Fruit fly (Drosophila melanogaster) whole organism, embryonic: ENCODE results near the gene CG13108.

ENCODE experiments used
- Bgb ChIP-seq: fragments of 200-800 bp; sonication (Bioruptor generic); IDR thresholded peaks from 2 replicates; pipeline ENCODE4 v1.3.6; 2022; ENCODE audit warnings: missing biosample characterization, missing genetic modification characterization; ENCODE audit not compliant: partially characterized antibody
- CG11504 ChIP-seq: fragments of 200-800 bp; sonication (Bioruptor generic); optimal IDR thresholded peaks from 3 replicates; lab custom pipeline; 2019; ENCODE audit warnings: missing biosample characterization, mild to moderate bottlenecking, missing genetic modification characterization, moderate library complexity
- CG13287 ChIP-seq: fragments of 200-800 bp; sonication (Bioruptor generic); IDR thresholded peaks from 2 replicates; pipeline ENCODE4 v1.3.6; 2022; ENCODE audit warnings: missing biosample characterization, missing genetic modification characterization; ENCODE audit not compliant: partially characterized antibody
- CG13624 ChIP-seq: fragments of 200-800 bp; sonication (Bioruptor generic); optimal IDR thresholded peaks from 2 replicates; lab custom pipeline; 2016; ENCODE audit warnings: missing biosample characterization, missing genetic modification characterization
- CG15514 ChIP-seq: fragments of 200-800 bp; sonication (Bioruptor generic); optimal IDR thresholded peaks from 3 replicates; lab custom pipeline; 2017; ENCODE audit warnings: missing biosample characterization, missing genetic modification characterization, mild to moderate bottlenecking, moderate library complexity, missing genetic modification reagents
- CG16813 ChIP-seq: fragments of 200-800 bp; sonication (Bioruptor generic); IDR thresholded peaks from 3 replicates; pipeline ENCODE4 v1.3.6; 2022; ENCODE audit warnings: missing biosample characterization, missing genetic modification characterization; ENCODE audit not compliant: partially characterized antibody
- CG1832 ChIP-seq: fragments of 200-800 bp; sonication (Bioruptor generic); optimal IDR thresholded peaks from 2 replicates; lab custom pipeline; 2017; ENCODE audit warnings: missing biosample characterization, mild to moderate bottlenecking, missing genetic modification characterization, inconsistent platforms
- CG3065 ChIP-seq: fragments of 200-800 bp; sonication (Bioruptor generic); optimal IDR thresholded peaks from 2 replicates; lab custom pipeline; 2016; ENCODE audit warnings: missing biosample characterization, missing genetic modification characterization
- CG42726 ChIP-seq: fragments of 200-800 bp; sonication (Bioruptor generic); IDR thresholded peaks from 2 replicates; pipeline ENCODE4 v1.3.6; 2022; ENCODE audit warnings: missing biosample characterization, missing genetic modification characterization; ENCODE audit not compliant: partially characterized antibody
- CG5180 ChIP-seq: fragments of 200-800 bp; sonication (Bioruptor generic); optimal IDR thresholded peaks from 3 replicates; lab custom pipeline; 2017; ENCODE audit warnings: missing biosample characterization, missing genetic modification characterization, mild to moderate bottlenecking, moderate library complexity, missing genetic modification reagents
- CG5245 ChIP-seq: fragments of 200-800 bp; sonication (Bioruptor generic); optimal IDR thresholded peaks from 3 replicates; lab custom pipeline; 2016; ENCODE audit warnings: missing biosample characterization, missing genetic modification characterization
- CG8281 ChIP-seq: fragments of 200-800 bp; sonication (Bioruptor generic); optimal IDR thresholded peaks from 2 replicates; lab custom pipeline; 2018; ENCODE audit warnings: missing biosample characterization, mild to moderate bottlenecking, missing genetic modification characterization, moderate library complexity
- CG8924 ChIP-seq: fragments of 200-800 bp; optimal IDR thresholded peaks from 3 replicates; lab custom pipeline; 2019; ENCODE audit warnings: missing biosample characterization, mild to moderate bottlenecking, missing genetic modification characterization, moderate library complexity
- CG8944 ChIP-seq: fragments of 200-800 bp; sonication (Bioruptor generic); optimal IDR thresholded peaks from 3 replicates; lab custom pipeline; 2016; ENCODE audit warnings: missing biosample characterization, missing genetic modification characterization
- Elba2 ChIP-seq: fragments of 200-800 bp; sonication (Bioruptor generic); optimal IDR thresholded peaks from 3 replicates; lab custom pipeline; 2016; ENCODE audit warnings: missing biosample characterization, missing genetic modification characterization
- HLHmδ ChIP-seq: fragments of 200-800 bp; sonication (Bioruptor generic); optimal IDR thresholded peaks from 2 replicates; lab custom pipeline; 2018; ENCODE audit warnings: missing biosample characterization, mild to moderate bottlenecking, missing genetic modification characterization, moderate library complexity
- Hand ChIP-seq: fragments of 200-800 bp; sonication (Bioruptor generic); optimal IDR thresholded peaks from 2 replicates; lab custom pipeline; 2017; ENCODE audit warnings: mild to moderate bottlenecking, missing biosample characterization, missing genetic modification reagents, missing genetic modification characterization
- HmgD ChIP-seq: fragments of 200-800 bp; sonication (Bioruptor generic); optimal IDR thresholded peaks from 3 replicates; lab custom pipeline; 2016; ENCODE audit warnings: missing biosample characterization, missing genetic modification characterization
- Jarid2 ChIP-seq: fragments of 200-800 bp; sonication (Bioruptor generic); optimal IDR thresholded peaks from 3 replicates; lab custom pipeline; 2017; ENCODE audit warnings: mild to moderate bottlenecking, missing biosample characterization, missing genetic modification reagents, missing genetic modification characterization
- Lim3 ChIP-seq: fragments of 200-800 bp; sonication (Bioruptor generic); IDR thresholded peaks from 2 replicates; pipeline ENCODE4 v1.3.6; 2022; ENCODE audit warnings: missing biosample characterization, missing genetic modification characterization
- MESR4 ChIP-seq: fragments of 200-800 bp; sonication (Bioruptor generic); optimal IDR thresholded peaks from 2 replicates; lab custom pipeline; 2018; ENCODE audit warnings: missing biosample characterization, mild to moderate bottlenecking, missing genetic modification characterization, moderate library complexity
- Max ChIP-seq: fragments of 200-800 bp; sonication (Bioruptor generic); optimal IDR thresholded peaks from 2 replicates; lab custom pipeline; 2016; ENCODE audit warnings: missing biosample characterization, mild to moderate bottlenecking, missing genetic modification characterization
- NFAT ChIP-seq: fragments of 200-800 bp; sonication (Bioruptor generic); IDR thresholded peaks from 2 replicates; pipeline ENCODE4 v1.3.6; 2022; ENCODE audit warnings: missing biosample characterization, missing genetic modification characterization
- Neu2 ChIP-seq: fragments of 200-800 bp; sonication (Bioruptor generic); optimal IDR thresholded peaks from 3 replicates; lab custom pipeline; 2016; ENCODE audit warnings: missing biosample characterization, missing genetic modification characterization, borderline replicate concordance
- Vsx1 ChIP-seq: fragments of 200-800 bp; sonication (Bioruptor generic); optimal IDR thresholded peaks from 2 replicates; lab custom pipeline; 2017; ENCODE audit warnings: missing biosample characterization, mild to moderate bottlenecking, missing genetic modification characterization, missing genetic modification reagents
- amos ChIP-seq: fragments of 200-800 bp; sonication (Bioruptor generic); IDR thresholded peaks from 2 replicates; pipeline ENCODE4 v1.3.6; 2022; ENCODE audit warnings: missing biosample characterization, missing genetic modification characterization; ENCODE audit not compliant: partially characterized antibody
- bab2 ChIP-seq: fragments of 200-800 bp; sonication (Bioruptor generic); optimal IDR thresholded peaks from 2 replicates; lab custom pipeline; 2016; ENCODE audit warnings: missing biosample characterization, missing genetic modification characterization
- ci ChIP-seq: fragments of 200-800 bp; sonication (Bioruptor generic); IDR thresholded peaks from 3 replicates; pipeline ENCODE4 v1.3.6; 2022; ENCODE audit warnings: missing biosample characterization, missing genetic modification characterization
- crol ChIP-seq: fragments of 200-800 bp; sonication (Bioruptor generic); IDR thresholded peaks from 2 replicates; pipeline ENCODE4 v1.3.6; 2022; ENCODE audit warnings: missing biosample characterization, missing genetic modification characterization
- fd96Cb ChIP-seq: fragments of 200-800 bp; sonication (Bioruptor generic); optimal IDR thresholded peaks from 2 replicates; lab custom pipeline; 2018; ENCODE audit warnings: missing biosample characterization, mild to moderate bottlenecking, missing genetic modification characterization, moderate library complexity
- kay ChIP-seq: fragments of 200-800 bp; sonication (Bioruptor generic); optimal IDR thresholded peaks from 2 replicates; lab custom pipeline; 2016; ENCODE audit warnings: missing biosample characterization, missing genetic modification characterization
- klu ChIP-seq: fragments of 200-800 bp; sonication (Bioruptor generic); IDR thresholded peaks from 2 replicates; pipeline ENCODE4 v1.3.6; 2022; ENCODE audit warnings: missing biosample characterization, missing genetic modification characterization
- lab ChIP-seq: fragments of 200-800 bp; sonication (Bioruptor generic); optimal IDR thresholded peaks from 3 replicates; lab custom pipeline; 2017; ENCODE audit warnings: missing biosample characterization, missing genetic modification characterization, mild to moderate bottlenecking, moderate library complexity, missing genetic modification reagents
- luna ChIP-seq: fragments of 200-800 bp; sonication (Bioruptor generic); optimal IDR thresholded peaks from 2 replicates; lab custom pipeline; 2016; ENCODE audit warnings: missing biosample characterization, missing genetic modification characterization
- nerfin-1 ChIP-seq: fragments of 200-800 bp; sonication (Bioruptor generic); optimal IDR thresholded peaks from 3 replicates; lab custom pipeline; 2019; ENCODE audit warnings: missing biosample characterization, mild to moderate bottlenecking, missing genetic modification characterization, moderate library complexity
- onecut ChIP-seq: fragments of 200-800 bp; sonication (Bioruptor generic); IDR thresholded peaks from 2 replicates; pipeline ENCODE4 v1.3.6; 2022; ENCODE audit warnings: missing biosample characterization, missing genetic modification characterization
- pan ChIP-seq, 4 experiments: fragments of >200 bp in 3 of 4; fragments of 200-800 bp in 1 of 4; sonication (Bioruptor generic) in 1 of 4; optimal IDR thresholded peaks in 3 of 4; IDR thresholded peaks in 1 of 4; 2 replicates each; pipeline versions ENCODE4 v1.3.6 to Lab custom; 2017 to 2022; ENCODE audit warnings: missing biosample characterization in 2 of 4, missing genetic modification characterization in 2 of 4, mixed read lengths in 1 of 4
- pita ChIP-seq: fragments of 200-800 bp; sonication (Bioruptor generic); optimal IDR thresholded peaks from 2 replicates; lab custom pipeline; 2017; ENCODE audit warnings: missing biosample characterization, mild to moderate bottlenecking, missing genetic modification characterization
- pzg ChIP-seq: fragments of 200-800 bp; sonication (Bioruptor generic); optimal IDR thresholded peaks from 3 replicates; lab custom pipeline; 2018; ENCODE audit warnings: missing biosample characterization, mild to moderate bottlenecking, missing genetic modification characterization, moderate library complexity
- sisA ChIP-seq: fragments of 200-800 bp; sonication (Bioruptor generic); IDR thresholded peaks from 2 replicates; pipeline ENCODE4 v1.3.6; 2022; ENCODE audit warnings: missing biosample characterization, missing genetic modification characterization

Gene CG13108

dm6 chr2L:9158341-9158740, 5.7 kb upstream of the CG13108 start (continued):
- TF ChIP-seq fd96Cb (tag; lab: Kevin White, UChicago) (no peak), CG15514 (peak; percentile 61), crol (GFP tag; lab: Robert Waterston, UW) (0 out of 2 replicates have a peak, but pooled peaks have one; percentile 14), pzg (GFP tag; lab: Kevin White, UChicago) (peak; percentile 11), CG13624 (GFP tag; lab: Kevin White, UChicago) (peak; percentile 17), nerfin-1 (tag; lab: Kevin White, UChicago) (no peak), CG5180 (GFP tag; lab: Kevin White, UChicago) (peak; percentile 55), amos (GFP tag; lab: Robert Waterston, UW) (peak; percentile 29; the same call in 1 of the 2 replicates), CG42726 (GFP tag; lab: Robert Waterston, UW) (0 out of 2 replicates have a peak, but pooled peaks have one; percentile 23), CG11504 (tag; lab: Kevin White, UChicago) (peak; percentile 26), Neu2 (GFP tag; lab: Kevin White, UChicago) (no peak), HLHmδ (no peak), Jarid2 (GFP tag; lab: Kevin White, UChicago) (peak; percentile 17), CG13287 (peak; percentile 38; the same call in 1 of the 2 replicates), Max (no peak), HmgD (GFP tag; lab: Kevin White, UChicago) (peak; percentile 19), MESR4 (GFP tag; lab: Kevin White, UChicago) (no peak), Bgb (GFP tag; lab: Robert Waterston, UW) (peak; percentile 52; the same call in 1 of the 2 replicates), CG8944 (GFP tag; lab: Kevin White, UChicago) (no peak), klu (GFP tag; lab: Robert Waterston, UW) (peak; percentile 85), sisA (GFP tag; lab: Robert Waterston, UW) (no peak), bab2 (no peak), pita (GFP tag; lab: Kevin White, UChicago) (peak; percentile 59), ci (GFP tag; lab: Robert Waterston, UW) (peak; percentile 57; the same call in 1 of the 3 replicates), luna (GFP tag; lab: Kevin White, UChicago) (no peak), Hand (GFP tag; lab: Kevin White, UChicago) (no peak), CG8281 (tag; lab: Kevin White, UChicago) (no peak), Vsx1 (peak; percentile 1), kay (GFP tag; lab: Kevin White, UChicago) (peak; percentile 77), onecut (GFP tag; lab: Robert Waterston, UW) (no peak), lab (GFP tag; lab: Kevin White, UChicago) (peak; percentile 5), CG8924 (tag; lab: Kevin White, UChicago) (peak; percentile 8), CG5245 (no peak), pan (optimal IDR thresholded peaks at IDR 0.05; lab: Kevin White, UChicago) (no peak), pan (GFP tag; optimal IDR thresholded peaks at IDR 0.05 in 1 of 2, IDR thresholded peaks at IDR 0.05 in 1 of 2) (no peak), CG1832 (peak; percentile 68), CG3065 (GFP tag; lab: Kevin White, UChicago) (peak; percentile 4), NFAT (GFP tag; lab: Robert Waterston, UW) (no peak), CG16813 (GFP tag; lab: Robert Waterston, UW) (0 out of 3 replicates have a peak, but pooled peaks have one; percentile 37), Lim3 (GFP tag; lab: Robert Waterston, UW) (no peak), Elba2 (GFP tag; lab: Kevin White, UChicago) (no peak)
- TF ChIP-seq, all 482 proteins: peak for 76
